Fruit fly (Drosophila melanogaster): ENCODE measurements around the gene Vps45.

Vps45 gene

DNA sequence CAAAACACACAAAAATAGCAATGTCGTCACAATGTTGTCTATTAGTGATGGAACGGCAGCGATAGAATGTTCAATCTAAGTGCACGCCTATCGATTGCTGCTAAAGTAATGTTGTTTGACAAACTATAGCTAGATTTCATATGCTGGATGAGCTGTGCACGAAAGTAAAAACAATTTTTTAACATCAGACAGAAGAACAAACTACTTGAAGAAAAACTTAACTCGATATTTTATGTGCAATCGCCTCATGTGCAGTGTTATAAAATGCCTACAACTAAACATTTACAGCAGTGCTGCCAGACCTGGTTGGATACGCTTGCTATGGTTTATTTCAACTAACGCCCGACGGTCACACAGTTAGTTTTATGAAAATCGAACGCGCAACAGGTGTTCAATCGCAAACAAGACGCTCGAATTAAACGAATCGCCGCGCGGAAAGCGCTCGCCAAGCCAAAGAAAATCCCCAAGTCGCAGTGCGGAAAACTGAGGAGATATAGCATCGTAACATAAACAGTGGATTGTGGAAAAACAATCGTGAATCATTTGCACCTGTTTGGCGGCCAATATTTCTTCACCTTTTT lies 27.3 kb downstream of the Vps45 start, which contains the start of the genes bocks and CG8312 (continued):
- peak; percentile 69 for TF ChIP-seq lab (GFP tag; optimal IDR thresholded peaks at IDR 0.05)
- TF ChIP-seq nmo (GFP tag; optimal IDR thresholded peaks at IDR 0.05): peak; percentile 79
- TF ChIP-seq CG10462 (GFP tag; optimal IDR thresholded peaks at IDR 0.05): no peak
- TF ChIP-seq Sin3A (optimal IDR thresholded peaks at IDR 0.05): peak; percentile 99
- TF ChIP-seq CG2875 (GFP tag; optimal IDR thresholded peaks at IDR 0.05): no peak
- peak; percentile 44 for TF ChIP-seq CG1792 (GFP tag; optimal IDR thresholded peaks at IDR 0.05)
- TF ChIP-seq Oaz (GFP tag; IDR thresholded peaks at IDR 0.05): no peak
- TF ChIP-seq hth (optimal IDR thresholded peaks at IDR 0.05): no peak
- peak; percentile 92 for TF ChIP-seq Lhr (GFP tag; optimal IDR thresholded peaks at IDR 0.05)
- TF ChIP-seq CG12659 (GFP tag; optimal IDR thresholded peaks at IDR 0.05): peak; percentile 89
- no peak for TF ChIP-seq CG7372 (GFP tag; IDR thresholded peaks at IDR 0.05)
- TF ChIP-seq CG6689 (GFP tag; IDR thresholded peaks at IDR 0.05): no peak
- no peak for TF ChIP-seq Tbp (GFP tag; optimal IDR thresholded peaks at IDR 0.05)
- TF ChIP-seq tll (GFP tag; optimal IDR thresholded peaks at IDR 0.05): no peak
- TF ChIP-seq wor (GFP tag; IDR thresholded peaks at IDR 0.05): no peak
- no peak for TF ChIP-seq H2.0 (GFP tag; IDR thresholded peaks at IDR 0.05)
- no peak for TF ChIP-seq bowl (GFP tag; IDR thresholded peaks at IDR 0.05)
- peak; percentile 84 for TF ChIP-seq CG1603 (tag; optimal IDR thresholded peaks at IDR 0.05)
- TF ChIP-seq CG34224 (GFP tag; IDR thresholded peaks at IDR 0.05; ENCODE audit: partially characterized antibody): no peak
- TF ChIP-seq CG6683 (GFP tag; optimal IDR thresholded peaks at IDR 0.05): no peak
- TF ChIP-seq CG6765 (GFP tag; optimal IDR thresholded peaks at IDR 0.05): no peak
- no peak for TF ChIP-seq ro (GFP tag; IDR thresholded peaks at IDR 0.05)
- TF ChIP-seq Hmr (GFP tag; optimal IDR thresholded peaks at IDR 0.05): peak; percentile 73
- TF ChIP-seq CG10274 (GFP tag; optimal IDR thresholded peaks at IDR 0.05): no peak
- TF ChIP-seq CG43689 (GFP tag; IDR thresholded peaks at IDR 0.05): no peak
- no peak for TF ChIP-seq Fer2 (tag; optimal IDR thresholded peaks at IDR 0.05)
- no peak for TF ChIP-seq stc (GFP tag; IDR thresholded peaks at IDR 0.05)
- TF ChIP-seq odd (GFP tag; optimal IDR thresholded peaks at IDR 0.05): peak; percentile 12
- no peak for TF ChIP-seq GATAe (GFP tag; conservative IDR thresholded peaks at IDR 0.05)
- TF ChIP-seq CG31388 (GFP tag; optimal IDR thresholded peaks at IDR 0.05): no peak
- TF ChIP-seq Hey (tag; optimal IDR thresholded peaks at IDR 0.05): no peak
- TF ChIP-seq CG1647 (GFP tag; optimal IDR thresholded peaks at IDR 0.05): peak; percentile 17
- no peak for TF ChIP-seq jigr1 (GFP tag; IDR thresholded peaks at IDR 0.05)
- TF ChIP-seq CG9932 (GFP tag; IDR thresholded peaks at IDR 0.05): no peak
- peak; percentile 91 for TF ChIP-seq Jarid2 (GFP tag; optimal IDR thresholded peaks at IDR 0.05)
- no peak for TF ChIP-seq run (tag; optimal IDR thresholded peaks at IDR 0.05)
- peak; percentile 46 for TF ChIP-seq Mes4 (GFP tag; optimal IDR thresholded peaks at IDR 0.05)
- no peak for TF ChIP-seq lmd (GFP tag; IDR thresholded peaks at IDR 0.05)
- no peak for TF ChIP-seq inv (GFP tag; IDR thresholded peaks at IDR 0.05; ENCODE audit: partially characterized antibody)
- peak; percentile 94 for TF ChIP-seq Med (GFP tag)
- peak; percentile 93 for TF ChIP-seq trem (tag; optimal IDR thresholded peaks at IDR 0.05)
- no peak for TF ChIP-seq al (GFP tag; IDR thresholded peaks at IDR 0.05)
- no peak for TF ChIP-seq CG2202 (tag; optimal IDR thresholded peaks at IDR 0.05)
- TF ChIP-seq CG14860 (GFP tag; IDR thresholded peaks at IDR 0.05; ENCODE audit: partially characterized antibody): no peak
- TF ChIP-seq lilli (GFP tag; optimal IDR thresholded peaks at IDR 0.05): peak; percentile 69
- no peak for TF ChIP-seq Dbx (GFP tag; IDR thresholded peaks at IDR 0.05)
- TF ChIP-seq jing (GFP tag; optimal IDR thresholded peaks at IDR 0.05): no peak
- TF ChIP-seq MESR4 (GFP tag; optimal IDR thresholded peaks at IDR 0.05): peak; percentile 64
- no peak for TF ChIP-seq fd3F (GFP tag; optimal IDR thresholded peaks at IDR 0.05)
- TF ChIP-seq Ets97D (GFP tag; optimal IDR thresholded peaks at IDR 0.05): peak; percentile 88
- TF ChIP-seq Camta (GFP tag; optimal IDR thresholded peaks at IDR 0.05): peak; percentile 57

Data from whole organism, embryonic.